Fruit fly (Drosophila melanogaster) whole organism, adult: Measurements from ENCODE around the gene Dap160.

Experiments used
- CG5204 ChIP-seq: fragments of 200-800 bp; sonication (Bioruptor generic); optimal IDR thresholded peaks from 2 replicates; lab custom pipeline; 2016; ENCODE audit warnings: missing biosample characterization, missing genetic modification characterization
- CG7045 ChIP-seq: fragments of 200-800 bp; sonication (Bioruptor generic); optimal IDR thresholded peaks from 2 replicates; lab custom pipeline; 2017; ENCODE audit warnings: missing biosample characterization, mild to moderate bottlenecking, missing genetic modification characterization
- CG7101 ChIP-seq: fragments of 200-800 bp; sonication (Bioruptor generic); optimal IDR thresholded peaks from 2 replicates; lab custom pipeline; 2018; ENCODE audit warnings: missing biosample characterization, mild to moderate bottlenecking, missing genetic modification characterization, moderate library complexity
- Clk ChIP-seq: fragments of 200-800 bp; sonication (Bioruptor generic); optimal IDR thresholded peaks from 2 replicates; lab custom pipeline; 2017; ENCODE audit warnings: missing biosample characterization, missing genetic modification characterization
- Hr96 ChIP-seq: fragments of 200-800 bp; sonication (Bioruptor generic); optimal IDR thresholded peaks from 2 replicates; lab custom pipeline; 2016; ENCODE audit warnings: missing biosample characterization, missing genetic modification characterization
- Mnt ChIP-seq: fragments of 200-800 bp; sonication (Bioruptor generic); optimal IDR thresholded peaks from 2 replicates; lab custom pipeline; 2016; ENCODE audit warnings: missing biosample characterization, mild to moderate bottlenecking, missing genetic modification characterization
- bab1 ChIP-seq: fragments of 200-800 bp; sonication (Bioruptor generic); optimal IDR thresholded peaks from 3 replicates; lab custom pipeline; 2019; ENCODE audit warnings: missing biosample characterization, mild to moderate bottlenecking, missing genetic modification characterization, moderate library complexity
- cic ChIP-seq: fragments of 200-800 bp; sonication (Bioruptor generic); optimal IDR thresholded peaks from 2 replicates; lab custom pipeline; 2017; ENCODE audit warnings: missing biosample characterization, mild to moderate bottlenecking, missing genetic modification characterization, moderate library complexity
- cnc ChIP-seq, 2 experiments: fragments of >200 bp; optimal IDR thresholded peaks; 2 replicates each; lab custom pipeline; 2017
- kay ChIP-seq: fragments of 200-800 bp; sonication (Bioruptor generic); peaks from one replicate; lab custom pipeline; 2016; ENCODE audit warnings: missing biosample characterization, missing genetic modification characterization, borderline replicate concordance
- ovo ChIP-seq: fragments of 200-800 bp; sonication (Bioruptor generic); optimal IDR thresholded peaks from 2 replicates; lab custom pipeline; 2016; ENCODE audit warnings: missing biosample characterization, missing genetic modification characterization
- pad ChIP-seq: fragments of 200-800 bp; sonication (Bioruptor generic); optimal IDR thresholded peaks from 3 replicates; lab custom pipeline; 2017; ENCODE audit warnings: missing biosample characterization, missing genetic modification characterization, mild to moderate bottlenecking, moderate library complexity, missing genetic modification reagents
- tj ChIP-seq: fragments of 200-800 bp; sonication (Bioruptor generic); optimal IDR thresholded peaks from 3 replicates; lab custom pipeline; 2017; ENCODE audit warnings: missing biosample characterization, mild to moderate bottlenecking, missing genetic modification characterization, moderate library complexity
- toe ChIP-seq: fragments of 200-800 bp; sonication (Bioruptor generic); optimal IDR thresholded peaks from 2 replicates; lab custom pipeline; 2016; ENCODE audit warnings: missing biosample characterization, missing genetic modification characterization

- no peak for TF ChIP-seq Clk (GFP tag; lab: Kevin White, UChicago)
- no peak for TF ChIP-seq cic (GFP tag; lab: Kevin White, UChicago)
- no peak for TF ChIP-seq CG7045 (GFP tag; lab: Kevin White, UChicago)
- no peak for TF ChIP-seq cnc (optimal IDR thresholded peaks at IDR 0.05; lab: Kevin White, UChicago)
- TF ChIP-seq ovo (GFP tag; lab: Kevin White, UChicago) = no peak
- TF ChIP-seq pad (GFP tag; lab: Kevin White, UChicago) = no peak
- no peak for TF ChIP-seq Hr96 (GFP tag; lab: Kevin White, UChicago)
- TF ChIP-seq Mnt = no peak
- TF ChIP-seq kay = no peak
- TF ChIP-seq CG7101 (tag; lab: Kevin White, UChicago) = no peak
- no peak for TF ChIP-seq bab1 (GFP tag; lab: Kevin White, UChicago)
- TF ChIP-seq CG5204 (GFP tag; lab: Kevin White, UChicago) = no peak
- no peak for TF ChIP-seq tj (GFP tag; lab: Kevin White, UChicago)
- TF ChIP-seq toe (GFP tag; lab: Kevin White, UChicago) = no peak
Observed at dm6 chr2L:21109680-21110079, 32.5 kb downstream of the Dap160 start.
